Worm (Caenorhabditis elegans) whole organism, late embryonic: Measurements from ENCODE around the gene che-10.

Experiments
- ceh-2 ChIP-seq: sonication (generic microtip); optimal IDR thresholded peaks from 2 replicates; lab custom pipeline; 2016; ENCODE audit warnings: missing genotype, missing genetic modification characterization, missing compliant biosample characterization
- ttx-3 ChIP-seq: sonication (generic microtip); optimal IDR thresholded peaks from 2 replicates; lab custom pipeline; 2016; ENCODE audit warnings: missing genetic modification reagents, missing genetic modification characterization, missing compliant biosample characterization

- no peak for TF ChIP-seq ttx-3 (tag; lab: Kevin White, UChicago)
- no peak for TF ChIP-seq ceh-2 (tag; lab: Kevin White, UChicago)
Observed at ce11 chrII:4617990-4618389, 20.2 kb downstream of the che-10 start, which contains the start of gene clec-137.
